Fruit fly (Drosophila melanogaster): Measurements from ENCODE around the gene mip130.

The mip130 gene

dm6 chrX:1899445-1900085 is 8.5 kb upstream of the mip130 start (continued):
- TF ChIP-seq gro (GFP tag; optimal IDR thresholded peaks at IDR 0.05) (no peak), Spps (tag; optimal IDR thresholded peaks at IDR 0.05) (no peak), Nf-YC (tag; optimal IDR thresholded peaks at IDR 0.05) (no peak), Adf1 (GFP tag; IDR thresholded peaks at IDR 0.05) (0 out of 2 replicates have a peak, but pooled peaks have one; percentile 12), h (optimal IDR thresholded peaks at IDR 0.05) (no peak), B-H1 (GFP tag; IDR thresholded peaks at IDR 0.05) (no peak), schlank (tag; optimal IDR thresholded peaks at IDR 0.05) (no peak), Nf-YA (GFP tag; IDR thresholded peaks at IDR 0.05) (no peak), ci (GFP tag; IDR thresholded peaks at IDR 0.05) (peak; percentile 53; the same call in 2 of the 3 replicates), oc (tag; optimal IDR thresholded peaks at IDR 0.05) (no peak), cato (GFP tag; optimal IDR thresholded peaks at IDR 0.05; ENCODE audit: borderline replicate concordance) (no peak), br (optimal IDR thresholded peaks at IDR 0.05) (no peak), CG8290 (GFP tag; optimal IDR thresholded peaks at IDR 0.05) (no peak), CG8290 (tag; optimal IDR thresholded peaks at IDR 0.05) (no peak), bowl (GFP tag; IDR thresholded peaks at IDR 0.05) (no peak), abd-A (tag; optimal IDR thresholded peaks at IDR 0.05) (peak; percentile 43), Atf3 (GFP tag; optimal IDR thresholded peaks at IDR 0.05) (no peak), stwl (tag; optimal IDR thresholded peaks at IDR 0.05) (peak; percentile 10), BEAF-32 (GFP tag; optimal IDR thresholded peaks at IDR 0.05) (no peak), az2 (GFP tag; optimal IDR thresholded peaks at IDR 0.05) (no peak), vvl (GFP tag; IDR thresholded peaks at IDR 0.05) (peak; percentile 17; the same call in 1 of the 2 replicates), Camta (GFP tag; optimal IDR thresholded peaks at IDR 0.05) (no peak), Eip74EF (GFP tag; optimal IDR thresholded peaks at IDR 0.05) (no peak), CG34376 (GFP tag; optimal IDR thresholded peaks at IDR 0.05) (peak; percentile 16), lmd (GFP tag; IDR thresholded peaks at IDR 0.05) (no peak), PHDP (tag; optimal IDR thresholded peaks at IDR 0.05) (no peak), sna (GFP tag; IDR thresholded peaks at IDR 0.05; ENCODE audit: partially characterized antibody) (no peak), CG31388 (GFP tag; optimal IDR thresholded peaks at IDR 0.05) (no peak), HLH4C (GFP tag; IDR thresholded peaks at IDR 0.05; ENCODE audit: partially characterized antibody) (no peak), HLH54F (GFP tag; optimal IDR thresholded peaks at IDR 0.05) (no peak), CG17568 (GFP tag; optimal IDR thresholded peaks at IDR 0.05) (no peak), kni (GFP tag; optimal IDR thresholded peaks at IDR 0.05) (peak; percentile 97), Optix (GFP tag; IDR thresholded peaks at IDR 0.05) (no peak), luna (GFP tag; optimal IDR thresholded peaks at IDR 0.05) (no peak), Hsf (GFP tag; optimal IDR thresholded peaks at IDR 0.05) (no peak), al (GFP tag; IDR thresholded peaks at IDR 0.05) (no peak), Myb (GFP tag; optimal IDR thresholded peaks at IDR 0.05) (no peak), CG6765 (GFP tag; optimal IDR thresholded peaks at IDR 0.05) (no peak), CG15601 (tag; optimal IDR thresholded peaks at IDR 0.05) (no peak), sens (GFP tag) (peak; percentile 77), CG2120 (GFP tag; optimal IDR thresholded peaks at IDR 0.05) (no peak), E2f2 (GFP tag; IDR thresholded peaks at IDR 0.05) (no peak), crc (GFP tag; optimal IDR thresholded peaks at IDR 0.05) (no peak), CG1603 (tag; optimal IDR thresholded peaks at IDR 0.05) (no peak), dati (GFP tag; IDR thresholded peaks at IDR 0.05) (no peak), ftz-f1 (GFP tag; optimal IDR thresholded peaks at IDR 0.05) (no peak), wek (GFP tag; optimal IDR thresholded peaks at IDR 0.05) (no peak), CG8944 (GFP tag; optimal IDR thresholded peaks at IDR 0.05) (no peak), ap (GFP tag; IDR thresholded peaks at IDR 0.05) (no peak), CG15479 (GFP tag; optimal IDR thresholded peaks at IDR 0.05) (peak; percentile 99), trh (GFP tag; optimal IDR thresholded peaks at IDR 0.05) (no peak)
